Worm (Caenorhabditis elegans) whole organism, L3 larva: ENCODE results near the gene mks-1.

Experiments used
- R02D3.7 ChIP-seq: fragments of 150-350 bp; optimal IDR thresholded peaks from 2 replicates; lab custom pipeline; 2014; ENCODE audit warnings: missing biosample characterization, missing genetic modification characterization
- aly-2 ChIP-seq: fragments of 150-350 bp; optimal IDR thresholded peaks from 2 replicates; lab custom pipeline; 2014; ENCODE audit warnings: missing biosample characterization, missing genetic modification characterization
- ceh-28 ChIP-seq: fragments of 150-350 bp; optimal IDR thresholded peaks from 2 replicates; lab custom pipeline; 2014; ENCODE audit warnings: missing biosample characterization, missing genetic modification reagents, missing genetic modification characterization
- ceh-82 ChIP-seq: fragments of 150-350 bp; optimal IDR thresholded peaks from 2 replicates; lab custom pipeline; 2014; ENCODE audit warnings: missing biosample characterization, missing genetic modification characterization
- elt-1 ChIP-seq: fragments of 150-350 bp; optimal IDR thresholded peaks from 2 replicates; lab custom pipeline; 2014; ENCODE audit warnings: missing biosample characterization, missing genetic modification characterization
- elt-2 ChIP-seq: sonication (generic microtip); optimal IDR thresholded peaks from 2 replicates; lab custom pipeline; 2016; ENCODE audit warnings: missing genetic modification reagents, mild to moderate bottlenecking, missing genetic modification characterization, missing compliant biosample characterization
- elt-3 ChIP-seq, 3 experiments: fragments of 150-350 bp in 1 of 3; sonication (generic microtip) in 2 of 3; optimal IDR thresholded peaks; 2 replicates in 2 of 3; 4 replicates in 1 of 3; lab custom pipeline; 2014 to 2017; ENCODE audit warnings: missing biosample characterization in 3 of 3, missing genetic modification characterization in 3 of 3
- eor-1 ChIP-seq, 2 experiments: fragments of 150-350 bp; optimal IDR thresholded peaks; 2 replicates each; lab custom pipeline; 2014 to 2018; ENCODE audit warnings: missing biosample characterization in 2 of 2, missing genetic modification characterization in 2 of 2
- fkh-10 ChIP-seq: sonication (generic microtip); optimal IDR thresholded peaks from 2 replicates; lab custom pipeline; 2017; ENCODE audit warnings: missing biosample characterization, missing genetic modification reagents, missing genetic modification characterization
- fos-1 ChIP-seq: fragments of 150-350 bp; optimal IDR thresholded peaks from 2 replicates; lab custom pipeline; 2014; ENCODE audit warnings: missing biosample characterization, missing genetic modification characterization
- hmg-11 ChIP-seq: sonication (generic microtip); optimal IDR thresholded peaks from 2 replicates; lab custom pipeline; 2016; ENCODE audit warnings: missing genetic modification characterization, missing compliant biosample characterization
- lin-39 ChIP-seq: fragments of 150-350 bp; optimal IDR thresholded peaks from 2 replicates; lab custom pipeline; 2018; ENCODE audit warnings: missing biosample characterization, missing genetic modification reagents, missing genetic modification characterization
- lsy-12 ChIP-seq: sonication (generic microtip); optimal IDR thresholded peaks from 2 replicates; lab custom pipeline; 2016; ENCODE audit warnings: mild to moderate bottlenecking, missing genetic modification characterization, missing compliant biosample characterization
- mdl-1 ChIP-seq: fragments of 150-350 bp; optimal IDR thresholded peaks from 2 replicates; lab custom pipeline; 2014; ENCODE audit warnings: missing biosample characterization, missing genetic modification characterization
- mml-1 ChIP-seq: fragments of 150-350 bp; sonication (generic microtip); optimal IDR thresholded peaks from 3 replicates; lab custom pipeline; 2014; ENCODE audit warnings: missing biosample characterization, missing genetic modification characterization
- nfya-1 ChIP-seq: sonication (generic microtip); optimal IDR thresholded peaks from 2 replicates; lab custom pipeline; 2017; ENCODE audit warnings: missing genetic modification characterization, mild to moderate bottlenecking, missing compliant biosample characterization, antibody characterized with exemption, moderate library complexity; ENCODE audit not compliant: insufficient read depth
- nhr-11 ChIP-seq: fragments of 150-350 bp; optimal IDR thresholded peaks from 2 replicates; lab custom pipeline; 2014; ENCODE audit warnings: missing biosample characterization, missing genetic modification characterization
- nhr-12 ChIP-seq: fragments of 150-350 bp; optimal IDR thresholded peaks from 2 replicates; lab custom pipeline; 2014; ENCODE audit warnings: missing biosample characterization, missing genetic modification characterization
- nhr-25 ChIP-seq: sonication (generic microtip); optimal IDR thresholded peaks from 2 replicates; lab custom pipeline; 2017; ENCODE audit warnings: missing biosample characterization, missing genetic modification characterization
- nhr-43 ChIP-seq: sonication (generic microtip); optimal IDR thresholded peaks from 2 replicates; lab custom pipeline; 2016; ENCODE audit warnings: mild to moderate bottlenecking, missing genetic modification characterization, missing compliant biosample characterization; ENCODE audit not compliant: poor library complexity, severe bottlenecking
- nhr-67 ChIP-seq: fragments of 150-350 bp; optimal IDR thresholded peaks from 2 replicates; lab custom pipeline; 2014; ENCODE audit warnings: missing biosample characterization, missing genetic modification characterization
- nhr-76 ChIP-seq: fragments of 150-350 bp; sonication (generic microtip); optimal IDR thresholded peaks from 5 replicates; lab custom pipeline; 2014; ENCODE audit warnings: missing biosample characterization, missing genetic modification characterization
- pha-4 ChIP-seq: fragments of 150-350 bp; optimal IDR thresholded peaks from 2 replicates; lab custom pipeline; 2014; ENCODE audit warnings: missing biosample characterization, missing genetic modification reagents, missing genetic modification characterization
- pqm-1 ChIP-seq: fragments of 150-350 bp; optimal IDR thresholded peaks from 2 replicates; lab custom pipeline; 2017; ENCODE audit warnings: missing biosample characterization, missing genetic modification characterization, inconsistent platforms
- skn-1 ChIP-seq: fragments of 150-350 bp; optimal IDR thresholded peaks from 2 replicates; lab custom pipeline; 2014; ENCODE audit warnings: missing biosample characterization, missing genetic modification characterization
- tbx-2 ChIP-seq: sonication (generic microtip); optimal IDR thresholded peaks from 2 replicates; lab custom pipeline; 2016; ENCODE audit warnings: mild to moderate bottlenecking, missing genetic modification characterization, missing compliant biosample characterization
- unc-39 ChIP-seq: sonication (generic microtip); optimal IDR thresholded peaks from 4 replicates; lab custom pipeline; 2017; ENCODE audit warnings: missing biosample characterization, missing genetic modification characterization
- unc-62 ChIP-seq: fragments of 150-350 bp; sonication (generic microtip); optimal IDR thresholded peaks from 4 replicates; lab custom pipeline; 2014; ENCODE audit warnings: missing biosample characterization, missing genetic modification reagents, missing genetic modification characterization
- zag-1 ChIP-seq: fragments of 150-350 bp; optimal IDR thresholded peaks from 2 replicates; lab custom pipeline; 2014; ENCODE audit warnings: missing biosample characterization, missing genetic modification characterization
- ztf-4 ChIP-seq: fragments of 150-350 bp; optimal IDR thresholded peaks from 2 replicates; lab custom pipeline; 2014; ENCODE audit warnings: missing biosample characterization, missing genetic modification characterization

The mks-1 gene

DNA sequence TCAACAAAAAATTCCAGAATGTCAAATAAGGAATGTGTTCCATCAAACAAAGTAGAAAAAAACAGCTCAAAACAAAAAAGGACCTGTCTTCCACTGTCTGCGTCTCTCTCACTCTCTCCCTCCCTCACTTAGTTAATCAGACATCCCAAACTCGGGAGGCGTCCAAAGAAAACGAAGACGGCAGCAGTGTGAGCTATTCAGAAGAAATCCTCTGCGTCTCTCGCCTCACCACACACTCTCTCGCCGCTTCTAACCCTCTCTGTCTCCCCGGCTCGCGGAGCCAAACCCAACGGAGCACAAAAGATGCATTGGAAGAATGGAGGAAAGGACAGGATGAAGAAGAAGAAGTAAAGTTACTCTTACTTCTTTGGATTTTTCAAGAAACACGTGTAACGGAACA, 34.2 kb downstream of the mks-1 start:
- TF ChIP-seq mml-1 (tag; lab: Kevin White, UChicago), result no peak
- peak; percentile 71 for TF ChIP-seq nfya-1 (tag; lab: Kevin White, UChicago)
- TF ChIP-seq R02D3.7 (tag; lab: Kevin White, UChicago), result no peak
- TF ChIP-seq fkh-10, result peak; percentile 39
- TF ChIP-seq hmg-11 (tag; lab: Kevin White, UChicago), result peak; percentile 78
- no peak for TF ChIP-seq elt-3 (tag; optimal IDR thresholded peaks at IDR 0.05; lab: Kevin White, UChicago)
- TF ChIP-seq lin-39 (tag; lab: Kevin White, UChicago), result peak; percentile 10
- TF ChIP-seq nhr-43, result no peak

DNA sequence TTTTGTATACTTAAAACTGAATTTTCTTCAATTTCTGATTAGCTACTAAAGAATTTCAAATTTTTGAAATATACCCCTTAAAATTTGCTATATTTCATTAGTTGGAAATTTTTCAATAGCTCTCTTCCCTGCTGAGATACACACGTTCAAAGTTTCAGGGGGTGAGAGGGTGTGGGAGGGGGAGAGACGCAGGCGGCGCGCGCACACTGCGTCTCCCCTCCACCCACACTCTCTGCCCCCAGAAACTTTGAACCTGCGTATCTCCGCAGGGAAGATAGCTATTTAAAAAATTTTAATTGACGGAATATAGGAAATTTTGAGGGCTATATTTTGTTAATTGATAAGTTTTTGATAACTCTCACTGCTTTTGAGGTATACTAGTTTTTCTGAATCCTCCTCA, 36.6 kb downstream of the mks-1 start:
- TF ChIP-seq elt-2 (tag; lab: Kevin White, UChicago) (no peak), aly-2 (no peak), nhr-12 (no peak), elt-1 (tag; lab: Kevin White, UChicago) (no peak), fos-1 (tag; lab: Kevin White, UChicago) (no peak), unc-39 (tag; lab: Kevin White, UChicago) (no peak), R02D3.7 (tag; lab: Kevin White, UChicago) (no peak), nhr-11 (no peak), eor-1 (tag; optimal IDR thresholded peaks at IDR 0.05; lab: Kevin White, UChicago) (no peak), skn-1 (no peak), fkh-10 (no peak), ceh-82 (no peak), tbx-2 (no peak), pha-4 (tag; lab: Kevin White, UChicago) (no peak), nhr-67 (no peak), pqm-1 (no peak), nhr-76 (tag; lab: Kevin White, UChicago) (no peak), ztf-4 (no peak)

DNA sequence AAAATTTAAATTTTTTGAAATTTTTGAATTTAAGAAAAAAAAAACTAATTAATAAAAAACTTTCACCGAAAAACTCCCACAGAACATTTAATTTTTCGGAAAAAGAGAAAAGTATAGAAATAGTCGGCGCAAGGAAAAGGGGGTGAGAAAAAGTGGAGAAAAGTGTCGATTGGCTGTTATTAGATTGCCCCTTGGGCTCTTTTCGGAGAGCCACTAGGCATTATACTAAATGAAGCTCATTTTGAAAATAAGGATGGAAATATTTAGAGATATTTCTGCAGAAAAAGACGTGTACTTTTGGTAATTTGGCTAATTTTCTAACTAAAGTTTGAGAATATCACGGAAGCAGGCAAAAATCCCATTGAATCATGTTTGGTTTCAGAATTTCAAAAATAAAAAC, 38.0 kb downstream of the mks-1 start:
- TF ChIP-seq unc-39 (tag; lab: Kevin White, UChicago) (no peak), nfya-1 (tag; lab: Kevin White, UChicago) (peak; percentile 13), nhr-25 (tag; lab: Kevin White, UChicago) (no peak), mdl-1 (tag; lab: Kevin White, UChicago) (no peak)
- TF ChIP-seq, all 47 proteins: peak for 1

DNA sequence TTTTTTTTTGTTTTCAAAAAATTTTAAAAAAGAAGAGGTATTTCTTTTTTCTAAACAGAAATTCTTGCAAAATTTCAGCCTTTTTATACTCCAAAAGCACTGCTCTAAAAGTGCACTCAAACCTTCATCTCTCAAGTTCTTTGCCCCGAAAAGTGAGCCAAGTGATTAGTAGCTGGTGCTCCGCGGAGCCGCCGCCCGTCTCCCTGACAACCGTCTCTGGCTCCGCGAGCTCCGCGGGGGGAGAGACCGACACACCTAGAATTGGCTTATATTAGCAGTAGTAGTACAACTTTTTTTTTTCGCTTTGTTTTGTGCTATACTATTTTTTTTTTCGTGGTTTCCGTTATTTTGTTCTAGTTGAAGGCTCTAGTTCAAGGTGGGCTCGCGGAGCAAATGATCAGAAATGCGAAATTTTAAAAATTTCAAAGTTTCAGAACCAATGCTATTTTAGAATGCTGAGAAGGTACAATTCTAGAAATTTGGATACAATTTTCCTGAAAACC, 46.6 kb downstream of the mks-1 start, which contains the start of gene Y53G8AL.1:
TSS of gene Y53G8AL.1 (plus strand) at position 453 of the 503 bp plus-strand sequence.
- no peak for TF ChIP-seq nhr-76 (tag; lab: Kevin White, UChicago)
- TF ChIP-seq nhr-43, result no peak
- TF ChIP-seq R02D3.7 (tag; lab: Kevin White, UChicago), result no peak
- TF ChIP-seq unc-62 (GFP tag; lab: Kevin White, UChicago), result no peak

DNA sequence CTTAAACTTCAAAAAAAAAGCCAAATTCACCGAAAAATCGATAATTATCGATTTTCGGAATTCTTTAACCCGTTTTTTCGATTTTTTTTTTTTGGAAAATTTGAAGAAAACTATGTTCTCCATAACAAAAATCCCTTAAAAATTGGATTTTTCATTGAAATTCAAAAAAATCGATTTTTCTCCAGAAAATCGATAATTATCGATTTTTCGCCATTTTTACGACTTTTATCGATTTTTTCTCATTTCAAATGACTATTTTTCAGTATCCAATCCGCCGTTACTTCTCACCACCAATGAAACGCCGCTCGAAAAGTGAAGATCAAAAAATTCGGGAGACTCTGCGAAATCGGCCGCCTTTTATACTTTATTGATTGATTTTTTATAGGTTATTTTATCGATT, 54.8 kb downstream of the mks-1 start:
- peak; percentile 91 for TF ChIP-seq ceh-28 (tag; lab: Kevin White, UChicago)
- TF ChIP-seq lsy-12 (tag; lab: Kevin White, UChicago), result no peak
- no peak for TF ChIP-seq zag-1
